Fruit fly (Drosophila melanogaster): Measurements from ENCODE around the gene CG46025.
A peak's percentile ranks its signal among the peaks of the same experiment; 100 is the strongest.

Gene CG46025

DNA sequence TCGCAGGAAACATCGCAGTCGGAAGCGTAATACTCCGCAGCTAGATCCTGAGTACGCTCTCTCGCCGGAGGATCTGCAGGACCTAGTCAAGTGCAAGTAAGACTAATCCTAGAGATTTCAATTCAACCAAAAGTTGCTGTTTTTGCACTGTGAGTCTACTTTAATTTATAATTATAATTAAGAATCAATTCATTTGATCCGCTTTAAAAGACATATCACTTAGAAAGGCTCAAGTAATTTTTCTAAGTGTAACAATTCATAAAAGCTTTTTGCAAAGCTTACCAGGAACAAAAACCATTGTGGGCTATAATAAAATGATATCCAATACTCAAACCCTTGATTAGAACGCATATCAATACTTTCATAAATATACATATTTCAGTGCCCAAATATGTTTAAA, 2.9 kb downstream of the CG46025 start (continued):
- TF ChIP-seq seq (GFP tag; IDR thresholded peaks at IDR 0.05) (0 out of 2 replicates have a peak, but pooled peaks have one; percentile 16), z (GFP tag; IDR thresholded peaks at IDR 0.05) (no peak), sim (GFP tag; IDR thresholded peaks at IDR 0.05) (no peak), CG9932 (GFP tag; IDR thresholded peaks at IDR 0.05) (0 out of 2 replicates have a peak, but pooled peaks have one; percentile 10), CoRest (tag; optimal IDR thresholded peaks at IDR 0.05) (no peak), org-1 (GFP tag; optimal IDR thresholded peaks at IDR 0.05) (no peak), stc (GFP tag; IDR thresholded peaks at IDR 0.05) (0 out of 2 replicates have a peak, but pooled peaks have one; percentile 11), Asciz (GFP tag; optimal IDR thresholded peaks at IDR 0.05) (no peak), Dbx (GFP tag; IDR thresholded peaks at IDR 0.05) (no peak), NC2α (GFP tag; optimal IDR thresholded peaks at IDR 0.05) (no peak), CG17612 (GFP tag; IDR thresholded peaks at IDR 0.05) (no peak), dm (GFP tag; optimal IDR thresholded peaks at IDR 0.05) (no peak), Lpt (GFP tag; optimal IDR thresholded peaks at IDR 0.05) (no peak), CG7963 (GFP tag; IDR thresholded peaks at IDR 0.05; ENCODE audit: partially characterized antibody) (no peak), CG34422 (GFP tag; IDR thresholded peaks at IDR 0.05) (0 out of 3 replicates have a peak, but pooled peaks have one; percentile 16), CG15011 (GFP tag; optimal IDR thresholded peaks at IDR 0.05) (no peak), Eip74EF (GFP tag; optimal IDR thresholded peaks at IDR 0.05) (no peak), CG33213 (GFP tag; optimal IDR thresholded peaks at IDR 0.05) (no peak), CG10366 (GFP tag; IDR thresholded peaks at IDR 0.05) (0 out of 2 replicates have a peak, but pooled peaks have one; percentile 12), CG15514 (GFP tag; optimal IDR thresholded peaks at IDR 0.05) (no peak), Bgb (GFP tag; IDR thresholded peaks at IDR 0.05; ENCODE audit: partially characterized antibody) (no peak), mirr (GFP tag; optimal IDR thresholded peaks at IDR 0.05) (no peak), CG6791 (GFP tag; IDR thresholded peaks at IDR 0.05; ENCODE audit: partially characterized antibody) (no peak), bcd (GFP tag; optimal IDR thresholded peaks at IDR 0.05) (no peak), CG7928 (GFP tag; optimal IDR thresholded peaks at IDR 0.05) (no peak), CG34224 (GFP tag; IDR thresholded peaks at IDR 0.05; ENCODE audit: partially characterized antibody) (no peak), CG32772 (GFP tag; IDR thresholded peaks at IDR 0.05) (no peak), CG7839 (tag; optimal IDR thresholded peaks at IDR 0.05) (no peak), fd96Cb (tag; optimal IDR thresholded peaks at IDR 0.05) (no peak), CG3281 (GFP tag; optimal IDR thresholded peaks at IDR 0.05) (no peak), NC2β (GFP tag; optimal IDR thresholded peaks at IDR 0.05) (no peak), wor (GFP tag; IDR thresholded peaks at IDR 0.05) (no peak), Hey (tag; optimal IDR thresholded peaks at IDR 0.05) (no peak), nerfin-1 (tag; optimal IDR thresholded peaks at IDR 0.05) (no peak), Stat92E (GFP tag; optimal IDR thresholded peaks at IDR 0.05) (no peak), Dek (tag; optimal IDR thresholded peaks at IDR 0.05) (no peak), HLH3B (GFP tag; IDR thresholded peaks at IDR 0.05) (no peak), CTCF (GFP tag; optimal IDR thresholded peaks at IDR 0.05) (no peak), Fer2 (tag; optimal IDR thresholded peaks at IDR 0.05) (no peak), CG6272 (GFP tag; IDR thresholded peaks at IDR 0.05) (no peak), chif (GFP tag; optimal IDR thresholded peaks at IDR 0.05) (no peak), ERR (GFP tag; optimal IDR thresholded peaks at IDR 0.05) (no peak), Hr3 (GFP tag; optimal IDR thresholded peaks at IDR 0.05) (no peak), CG2199 (GFP tag; IDR thresholded peaks at IDR 0.05) (no peak), CG31224 (GFP tag; IDR thresholded peaks at IDR 0.05) (no peak; the same call in 1 of the 2 replicates), lilli (GFP tag; optimal IDR thresholded peaks at IDR 0.05) (no peak), Aef1 (GFP tag; IDR thresholded peaks at IDR 0.05) (no peak), Dfd (GFP tag; optimal IDR thresholded peaks at IDR 0.05) (no peak), zen2 (GFP tag; IDR thresholded peaks at IDR 0.05; ENCODE audit: partially characterized antibody) (no peak), CG12744 (GFP tag; optimal IDR thresholded peaks at IDR 0.05) (no peak), fd102C (GFP tag; optimal IDR thresholded peaks at IDR 0.05) (no peak), ewg (GFP tag; optimal IDR thresholded peaks at IDR 0.05) (no peak)

All from whole organism, embryonic.